Fruit fly (Drosophila melanogaster): Measurements from ENCODE around the gene unc-119.

dm6 chrX:7333298-7333743 is 42.2 kb upstream of the unc-119 start:
- TF ChIP-seq h (GFP tag; optimal IDR thresholded peaks at IDR 0.05) (no peak), br (GFP tag; optimal IDR thresholded peaks at IDR 0.05) (no peak), lola (GFP tag; optimal IDR thresholded peaks at IDR 0.05) (no peak), Abd-B (GFP tag; optimal IDR thresholded peaks at IDR 0.05) (no peak), dmrt93B (GFP tag; optimal IDR thresholded peaks at IDR 0.05) (no peak), sv (GFP tag; optimal IDR thresholded peaks at IDR 0.05) (no peak), Mio (GFP tag; optimal IDR thresholded peaks at IDR 0.05) (no peak), usp (GFP tag; optimal IDR thresholded peaks at IDR 0.05) (no peak), GATAd (GFP tag; optimal IDR thresholded peaks at IDR 0.05) (no peak), N (GFP tag; optimal IDR thresholded peaks at IDR 0.05) (no peak), Hnf4 (GFP tag; optimal IDR thresholded peaks at IDR 0.05) (no peak), foxo (GFP tag; optimal IDR thresholded peaks at IDR 0.05) (no peak), pan (optimal IDR thresholded peaks at IDR 0.05) (no peak), Rel (GFP tag; optimal IDR thresholded peaks at IDR 0.05) (no peak), Rel (tag; optimal IDR thresholded peaks at IDR 0.05) (no peak)

Data from whole organism, wandering third instar larva.